Worm (Caenorhabditis elegans) whole organism, L4 larva: ENCODE measurements around the gene C11E4.8.

Experiments used
- ceh-28 ChIP-seq: fragments of 150-350 bp; optimal IDR thresholded peaks from 2 replicates; lab custom pipeline; 2014; ENCODE audit warnings: missing biosample characterization, missing genetic modification reagents, missing genetic modification characterization
- snpc-4 ChIP-seq: fragments of 150-350 bp; optimal IDR thresholded peaks from 2 replicates; lab custom pipeline; 2014; ENCODE audit warnings: missing biosample characterization, missing genetic modification characterization
- spr-3 ChIP-seq: fragments of 200-800 bp; sonication (Bioruptor generic); optimal IDR thresholded peaks from 2 replicates; lab custom pipeline; 2018; ENCODE audit warnings: mild to moderate bottlenecking, missing genetic modification characterization, missing compliant biosample characterization
- unc-39 ChIP-seq: sonication (generic microtip); optimal IDR thresholded peaks from 2 replicates; lab custom pipeline; 2017; ENCODE audit warnings: missing biosample characterization, missing genetic modification characterization

DNA sequence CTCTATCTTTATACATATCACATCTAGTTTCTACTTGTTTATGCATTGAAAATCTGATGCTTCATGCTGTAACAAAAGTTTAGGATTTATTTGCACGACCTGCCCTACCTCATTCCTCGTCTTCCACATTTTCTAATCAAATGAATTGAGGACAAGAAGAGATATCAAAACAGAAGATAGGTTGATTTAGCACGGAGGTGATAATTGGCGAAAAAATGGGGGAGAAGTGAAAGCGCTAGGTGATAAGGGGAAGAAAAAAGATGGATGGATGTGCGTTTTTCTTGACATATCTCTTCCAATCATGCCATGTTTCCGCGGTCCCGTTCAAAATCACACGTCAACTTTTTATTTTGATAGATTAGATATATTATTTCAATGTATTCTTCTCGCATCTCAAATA lies 12.1 kb upstream of the C11E4.8 start:
- TF ChIP-seq ceh-28 (tag; lab: Kevin White, UChicago) (no peak), snpc-4 (tag; lab: Kevin White, UChicago) (no peak), unc-39 (tag; lab: Kevin White, UChicago) (no peak), spr-3 (GFP tag; lab: Kevin White, UChicago) (no peak)
